Worm (Caenorhabditis elegans): ENCODE results near the gene syx-5.

The syx-5 gene

DNA sequence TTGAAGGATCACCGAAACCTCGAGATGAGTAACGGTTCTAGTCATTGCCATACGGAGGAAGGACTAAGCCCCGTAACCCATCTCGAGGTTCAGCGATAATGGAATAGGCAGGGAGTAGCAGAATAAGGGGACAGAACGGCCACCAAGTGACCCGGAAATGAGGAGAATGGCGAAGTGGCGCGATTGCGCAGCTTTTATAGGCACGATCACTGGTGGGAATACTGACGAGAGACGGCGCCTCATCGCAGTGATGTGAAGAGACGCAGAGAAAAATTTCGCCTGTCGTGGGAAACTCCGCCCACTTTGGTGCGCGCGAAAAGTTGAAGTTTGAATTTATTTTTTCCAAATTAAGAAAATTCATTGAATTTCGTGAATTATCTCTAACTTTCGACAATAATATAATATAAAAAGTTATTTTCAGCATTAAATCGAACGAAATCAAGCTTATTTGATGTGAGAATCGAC is 5.4 kb downstream of the syx-5 start, which contains the start of gene F55A11.4:
Gene F55A11.4 (plus strand): TSS at position 415 of the 465 bp plus-strand sequence.
- TF ChIP-seq tab-1 (GFP tag; IDR thresholded peaks at IDR 0.05) (0 out of 2 replicates have a peak, but pooled peaks have one; percentile 47), klf-2 (GFP tag; conservative IDR thresholded peaks at IDR 0.05) (no peak)

DNA sequence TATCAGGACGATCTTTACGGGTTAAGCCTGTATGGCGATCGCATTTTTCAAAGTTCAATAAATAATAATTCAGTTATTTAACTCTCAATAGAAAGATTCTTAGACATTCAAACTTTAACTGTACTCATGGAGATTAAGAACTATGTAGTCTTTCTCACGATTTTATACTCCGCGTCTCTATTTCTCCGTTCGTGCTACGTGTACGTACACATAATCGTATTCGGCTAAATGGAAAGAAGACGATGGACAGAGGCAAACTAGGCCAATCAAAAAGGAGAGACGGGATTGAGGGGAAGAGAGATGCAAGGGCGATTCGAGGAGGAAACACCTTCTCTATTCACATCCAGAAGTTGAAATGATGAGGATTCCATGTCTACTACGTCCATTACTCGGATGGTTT is 8.7 kb downstream of the syx-5 start, which contains the start of gene bus-18:
Gene bus-18 (plus strand): TSS at position 301 of the 400 bp plus-strand sequence.
- TF ChIP-seq ref-1 (GFP tag; conservative IDR thresholded peaks at IDR 0.05) (no peak), med-1 (GFP tag; optimal IDR thresholded peaks at IDR 0.05; ENCODE audit: insufficient read depth) (no peak), cog-1 (tag; optimal IDR thresholded peaks at IDR 0.05) (no peak), tab-1 (GFP tag; IDR thresholded peaks at IDR 0.05) (no peak), klf-2 (GFP tag; conservative IDR thresholded peaks at IDR 0.05) (no peak), flt-1 (GFP tag; IDR thresholded peaks at IDR 0.05) (no peak), ztf-29 (GFP tag; IDR thresholded peaks at IDR 0.05) (no peak), T22C8.4 (GFP tag; IDR thresholded peaks at IDR 0.05) (no peak), ztf-23 (GFP tag; IDR thresholded peaks at IDR 0.05) (no peak)

DNA sequence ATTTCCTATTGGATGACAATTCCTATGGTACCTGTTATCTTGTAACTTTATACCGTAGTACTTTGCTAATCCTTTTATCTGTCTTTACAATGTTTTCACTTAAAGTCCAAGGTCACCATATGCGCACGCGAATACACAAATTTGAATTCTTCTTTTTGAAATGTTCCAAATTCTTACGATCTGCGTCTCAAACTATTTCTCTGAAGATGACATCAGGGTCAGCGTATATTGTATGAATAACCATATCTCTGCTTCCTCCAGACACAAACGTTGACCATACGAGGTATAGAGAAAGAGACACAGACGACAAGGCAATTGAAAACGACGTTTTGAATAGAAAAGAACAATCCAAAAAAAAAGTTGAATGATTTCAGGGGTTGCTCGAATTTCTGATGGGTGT is 9.2 kb downstream of the syx-5 start:
- TF ChIP-seq cog-1 (tag; optimal IDR thresholded peaks at IDR 0.05) (no peak), ztf-23 (GFP tag; IDR thresholded peaks at IDR 0.05) (no peak), med-1 (GFP tag; optimal IDR thresholded peaks at IDR 0.05; ENCODE audit: insufficient read depth) (no peak), T22C8.4 (GFP tag; IDR thresholded peaks at IDR 0.05) (no peak), ztf-29 (GFP tag; IDR thresholded peaks at IDR 0.05) (no peak), flt-1 (GFP tag; IDR thresholded peaks at IDR 0.05) (no peak), klf-2 (GFP tag; conservative IDR thresholded peaks at IDR 0.05) (no peak), tab-1 (GFP tag; IDR thresholded peaks at IDR 0.05) (no peak), ref-1 (GFP tag; conservative IDR thresholded peaks at IDR 0.05) (no peak)

ce11 chrV:11776538-11776937 is 11.8 kb downstream of the syx-5 start, which contains the start of gene F55A11.6:
TSS of gene F55A11.6 (plus strand) at chrV:11776838.
- no peak for TF ChIP-seq cog-1 (tag; optimal IDR thresholded peaks at IDR 0.05)
- TF ChIP-seq tab-1 (GFP tag; IDR thresholded peaks at IDR 0.05): no peak
- no peak for TF ChIP-seq flt-1 (GFP tag; IDR thresholded peaks at IDR 0.05)
- TF ChIP-seq med-1 (GFP tag; optimal IDR thresholded peaks at IDR 0.05; ENCODE audit: insufficient read depth): no peak
- no peak for TF ChIP-seq ztf-23 (GFP tag; IDR thresholded peaks at IDR 0.05)
- TF ChIP-seq ztf-29 (GFP tag; IDR thresholded peaks at IDR 0.05): no peak
- no peak for TF ChIP-seq klf-2 (GFP tag; conservative IDR thresholded peaks at IDR 0.05)
- no peak for TF ChIP-seq ref-1 (GFP tag; conservative IDR thresholded peaks at IDR 0.05)
- TF ChIP-seq T22C8.4 (GFP tag; IDR thresholded peaks at IDR 0.05): no peak

- TF ChIP-seq klf-2 (GFP tag; conservative IDR thresholded peaks at IDR 0.05) (no peak), flt-1 (GFP tag; IDR thresholded peaks at IDR 0.05) (no peak), med-1 (GFP tag; optimal IDR thresholded peaks at IDR 0.05; ENCODE audit: insufficient read depth) (no peak), T22C8.4 (GFP tag; IDR thresholded peaks at IDR 0.05) (no peak), ztf-29 (GFP tag; IDR thresholded peaks at IDR 0.05) (no peak), cog-1 (tag; optimal IDR thresholded peaks at IDR 0.05) (no peak), tab-1 (GFP tag; IDR thresholded peaks at IDR 0.05) (no peak), ztf-23 (GFP tag; IDR thresholded peaks at IDR 0.05) (no peak), ref-1 (GFP tag; conservative IDR thresholded peaks at IDR 0.05) (no peak)
Observed at ce11 chrV:11777846-11778245, 13.1 kb downstream of the syx-5 start.

DNA sequence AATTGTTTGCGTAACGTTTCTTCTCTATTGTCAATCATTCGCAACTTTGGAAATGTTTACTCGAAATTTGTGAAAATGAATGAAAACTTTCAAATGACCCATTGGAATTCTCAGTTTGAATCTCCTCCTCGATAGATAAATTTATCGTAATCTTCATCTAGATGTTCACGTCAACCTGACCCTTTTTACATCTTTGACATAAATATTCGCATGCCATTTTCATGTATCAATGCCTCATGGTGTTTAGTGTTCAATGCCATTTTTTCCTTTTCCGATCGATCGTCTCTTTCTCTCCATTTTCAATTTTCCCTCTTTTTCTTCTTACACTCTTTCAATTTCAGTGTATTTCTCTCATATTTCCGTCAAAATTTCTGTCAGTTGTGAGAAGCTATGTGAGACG is 14.6 kb downstream of the syx-5 start:
- TF ChIP-seq med-1 (GFP tag; optimal IDR thresholded peaks at IDR 0.05; ENCODE audit: insufficient read depth): no peak

ce11 chrV:11779810-11780209 is 15.1 kb downstream of the syx-5 start:
- no peak for TF ChIP-seq T22C8.4 (GFP tag; IDR thresholded peaks at IDR 0.05)
- TF ChIP-seq klf-2 (GFP tag; conservative IDR thresholded peaks at IDR 0.05): no peak
- TF ChIP-seq ztf-29 (GFP tag; IDR thresholded peaks at IDR 0.05): no peak
- no peak for TF ChIP-seq ztf-23 (GFP tag; IDR thresholded peaks at IDR 0.05)
- TF ChIP-seq flt-1 (GFP tag; IDR thresholded peaks at IDR 0.05): no peak
- TF ChIP-seq cog-1 (tag; optimal IDR thresholded peaks at IDR 0.05): no peak

DNA sequence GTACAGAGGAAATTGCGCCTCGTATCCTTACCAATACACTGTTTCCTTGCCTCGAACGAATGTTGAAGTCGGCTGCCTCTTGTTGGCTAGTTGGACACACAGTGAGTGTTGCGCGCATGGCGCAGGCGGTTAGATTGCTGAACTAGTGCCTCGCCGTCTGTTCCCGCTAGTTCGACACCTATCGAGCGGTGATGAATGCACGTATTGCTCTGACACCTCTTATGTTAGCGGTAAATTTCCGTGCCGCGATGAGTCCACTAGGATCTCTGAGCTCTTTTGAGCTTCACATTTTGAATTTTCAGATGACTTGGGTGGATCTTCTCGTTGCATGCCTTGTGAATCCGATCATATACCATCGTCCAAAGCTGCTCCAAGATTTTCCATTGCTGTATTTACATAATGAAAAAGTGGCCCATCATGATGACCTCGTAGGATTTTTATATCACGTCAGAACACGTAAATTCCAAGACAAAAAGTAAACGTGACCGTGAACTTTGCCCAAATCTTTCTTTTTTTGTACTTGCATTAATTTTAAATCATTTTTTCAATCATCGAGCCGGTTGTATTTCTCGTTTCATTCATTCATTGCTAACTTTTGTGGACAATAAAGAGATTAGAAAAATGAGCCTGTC is 18.2 kb downstream of the syx-5 start, which contains the start of gene F55A11.11:
Gene F55A11.11 (plus strand): TSS at position 341 of the 632 bp plus-strand sequence.
- TF ChIP-seq cog-1 (tag; optimal IDR thresholded peaks at IDR 0.05) (peak; percentile 88), T22C8.4 (GFP tag; IDR thresholded peaks at IDR 0.05) (peak; percentile 97), ztf-23 (GFP tag; IDR thresholded peaks at IDR 0.05) (peak; percentile 97), klf-2 (GFP tag; conservative IDR thresholded peaks at IDR 0.05) (peak; percentile 90), flt-1 (GFP tag; IDR thresholded peaks at IDR 0.05) (peak; percentile 98), ztf-29 (GFP tag; IDR thresholded peaks at IDR 0.05) (peak; percentile 93), med-1 (GFP tag; optimal IDR thresholded peaks at IDR 0.05; ENCODE audit: insufficient read depth) (peak; percentile 87), ref-1 (GFP tag; conservative IDR thresholded peaks at IDR 0.05) (peak; percentile 93), tab-1 (GFP tag; IDR thresholded peaks at IDR 0.05) (peak; percentile 96)

- TF ChIP-seq cog-1 (tag; optimal IDR thresholded peaks at IDR 0.05) (no peak), ztf-23 (GFP tag; IDR thresholded peaks at IDR 0.05) (no peak), T22C8.4 (GFP tag; IDR thresholded peaks at IDR 0.05) (no peak)
Observed at ce11 chrV:11787258-11787657, 22.6 kb downstream of the syx-5 start, which contains the start of gene F55A11.7. TSS of gene F55A11.7 (minus strand) at chrV:11787443.

DNA sequence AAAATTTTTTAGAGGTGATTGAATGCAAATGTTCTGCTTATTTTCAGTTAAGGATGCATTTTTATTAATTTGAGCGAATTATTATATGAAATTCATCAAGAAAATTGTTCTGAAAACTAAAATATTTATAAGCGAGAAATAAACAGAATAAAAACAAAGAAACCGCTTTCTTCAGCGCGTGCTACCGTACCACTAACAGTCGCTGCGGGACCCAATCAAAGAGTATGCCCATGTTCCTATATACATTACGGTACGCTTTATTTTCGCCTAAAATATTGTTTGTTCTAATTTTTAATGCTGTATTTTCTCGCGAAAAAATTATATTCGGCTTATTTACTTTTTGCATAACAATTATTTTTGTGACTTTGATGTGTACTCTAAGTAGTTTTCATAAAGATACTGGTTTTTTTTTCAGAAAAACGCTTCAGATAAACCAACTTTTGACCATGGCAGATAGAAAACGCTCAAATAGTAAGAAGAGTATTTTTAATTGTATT is 23.1 kb downstream of the syx-5 start, which contains the start of gene F55A11.8:
Gene F55A11.8 (plus strand): TSS at position 447 of the 497 bp plus-strand sequence.
- TF ChIP-seq cog-1 (tag; optimal IDR thresholded peaks at IDR 0.05) (no peak), ztf-23 (GFP tag; IDR thresholded peaks at IDR 0.05) (no peak), med-1 (GFP tag; optimal IDR thresholded peaks at IDR 0.05; ENCODE audit: insufficient read depth) (no peak), tab-1 (GFP tag; IDR thresholded peaks at IDR 0.05) (no peak)

All from whole organism, midembryonic.